Worm (Caenorhabditis elegans) whole organism, young adult: ENCODE data around the gene txt-4.

Source experiments
- F49E8.2 ChIP-seq: sonication (generic microtip); optimal IDR thresholded peaks from 3 replicates; lab custom pipeline; 2017; ENCODE audit warnings: missing genetic modification characterization, mild to moderate bottlenecking, missing compliant biosample characterization, antibody characterized with exemption, moderate library complexity; ENCODE audit not compliant: insufficient read depth
- T26A5.8 ChIP-seq: sonication (generic microtip); optimal IDR thresholded peaks from 2 replicates; lab custom pipeline; 2016; ENCODE audit warnings: missing genetic modification characterization, missing compliant biosample characterization
- ama-1 ChIP-seq, 3 experiments: fragments of 150-350 bp in 1 of 3; sonication (generic microtip) in 2 of 3; optimal IDR thresholded peaks; 2 replicates each; lab custom pipeline; 2014 to 2018; ENCODE audit warnings: missing biosample characterization in 2 of 3, missing genetic modification characterization in 2 of 3, missing genetic modification reagents in 2 of 3
- attf-6 ChIP-seq: fragments of 200-800 bp; sonication (Bioruptor generic); IDR thresholded peaks from 2 replicates; pipeline ENCODE4 v1.3.6; 2022; ENCODE audit warnings: missing genetic modification reagents, missing genetic modification characterization, missing compliant biosample characterization
- let-607 ChIP-seq, 2 experiments: fragments of 200-800 bp in 1 of 2; sonication (Bioruptor generic) in 1 of 2; sonication (generic microtip) in 1 of 2; optimal IDR thresholded peaks; 2 replicates each; lab custom pipeline; 2016 to 2018; ENCODE audit warnings: mild to moderate bottlenecking in 2 of 2, missing compliant biosample characterization in 2 of 2, missing genetic modification characterization in 2 of 2, moderate library complexity in 2 of 2, missing genotype in 1 of 2
- lin-35 ChIP-seq, 3 experiments: fragments of 150-350 bp in 2 of 3; sonication (generic microtip) in 1 of 3; optimal IDR thresholded peaks; 2 replicates each; lab custom pipeline; 2014 to 2018; ENCODE audit warnings: missing biosample characterization in 3 of 3, missing genetic modification characterization in 3 of 3, missing genetic modification reagents in 3 of 3
- madf-6 ChIP-seq: fragments of 200-800 bp; sonication (Bioruptor generic); IDR thresholded peaks from 2 replicates; pipeline ENCODE4 v1.3.6; 2022; ENCODE audit warnings: missing genetic modification reagents, missing genetic modification characterization, missing compliant biosample characterization
- mel-28 ChIP-seq: sonication (generic microtip); optimal IDR thresholded peaks from 2 replicates; lab custom pipeline; 2016; ENCODE audit warnings: borderline replicate concordance, mild to moderate bottlenecking, missing genetic modification characterization, missing compliant biosample characterization
- nhr-179 ChIP-seq: sonication (generic microtip); optimal IDR thresholded peaks from 2 replicates; lab custom pipeline; 2016; ENCODE audit warnings: mild to moderate bottlenecking, missing genetic modification characterization, missing compliant biosample characterization
- pha-4 ChIP-seq: fragments of 150-350 bp; sonication (generic microtip); optimal IDR thresholded peaks from 2 replicates; lab custom pipeline; 2014; ENCODE audit warnings: missing biosample characterization, missing genetic modification reagents, missing genetic modification characterization
- rpc-1 ChIP-seq, 2 experiments: fragments of 150-350 bp in 1 of 2; sonication (generic microtip) in 1 of 2; optimal IDR thresholded peaks; 2 replicates each; lab custom pipeline; 2014 to 2018; ENCODE audit warnings: missing biosample characterization in 1 of 2, missing genetic modification characterization in 1 of 2, missing genetic modification reagents in 1 of 2, missing genotype in 1 of 2
- snpc-1.3 ChIP-seq: sonication (generic microtip); optimal IDR thresholded peaks from 2 replicates; lab custom pipeline; 2017; ENCODE audit warnings: missing genetic modification characterization, mild to moderate bottlenecking, missing compliant biosample characterization, antibody characterized with exemption, moderate library complexity, missing genotype, missing genetic modification reagents; ENCODE audit not compliant: insufficient read depth
- xnd-1 ChIP-seq: sonication (generic microtip); optimal IDR thresholded peaks from 2 replicates; lab custom pipeline; 2016; ENCODE audit warnings: missing genotype, missing genetic modification reagents, missing genetic modification characterization, missing compliant biosample characterization
- zfh-2 ChIP-seq: fragments of 200-800 bp; sonication (Bioruptor generic); conservative IDR thresholded peaks from 2 replicates; pipeline ENCODE4 v1.3.6; 2022; ENCODE audit warnings: missing genetic modification reagents, missing genetic modification characterization, missing compliant biosample characterization

- no peak for TF ChIP-seq F49E8.2 (tag; lab: Kevin White, UChicago)
- TF ChIP-seq rpc-1 (optimal IDR thresholded peaks at IDR 0.05; lab: Kevin White, UChicago): no peak
- TF ChIP-seq rpc-1 (tag; optimal IDR thresholded peaks at IDR 0.05; lab: Kevin White, UChicago): no peak
- TF ChIP-seq ama-1 (optimal IDR thresholded peaks at IDR 0.05; lab: Kevin White, UChicago): no peak
- TF ChIP-seq ama-1 (GFP tag; optimal IDR thresholded peaks at IDR 0.05; lab: Kevin White, UChicago): no peak
- TF ChIP-seq snpc-1.3 (tag; lab: Kevin White, UChicago): no peak
- TF ChIP-seq xnd-1 (tag; lab: Kevin White, UChicago): no peak
- TF ChIP-seq zfh-2 (GFP tag; lab: Robert Waterston, UW): no peak
- no peak for TF ChIP-seq madf-6 (GFP tag; lab: Robert Waterston, UW)
- no peak for TF ChIP-seq nhr-179 (tag; lab: Kevin White, UChicago)
- TF ChIP-seq mel-28: no peak
- no peak for TF ChIP-seq pha-4 (tag; lab: Kevin White, UChicago)
- no peak for TF ChIP-seq let-607 (tag; optimal IDR thresholded peaks at IDR 0.05; lab: Kevin White, UChicago)
- TF ChIP-seq lin-35 (GFP tag; optimal IDR thresholded peaks at IDR 0.05; lab: Kevin White, UChicago): no peak
- no peak for TF ChIP-seq attf-6 (GFP tag; lab: Robert Waterston, UW)
- no peak for TF ChIP-seq T26A5.8 (tag; lab: Kevin White, UChicago)
Observed at ce11 chrIV:1523418-1523817, 13.1 kb downstream of the txt-4 start, which contains the start of gene K03H6.1.
